Worm (Caenorhabditis elegans) whole organism, young adult: ENCODE measurements around the gene ZK742.4.
A peak's percentile ranks its signal among the peaks of the same experiment; 100 is the strongest.

Experiments
- F33H1.4 ChIP-seq: fragments of 200-800 bp; sonication (Bioruptor generic); IDR thresholded peaks from 2 replicates; pipeline ENCODE4 v1.3.6; 2022; ENCODE audit warnings: missing genetic modification reagents, missing genetic modification characterization, missing compliant biosample characterization
- F39B2.1 ChIP-seq: fragments of 200-800 bp; sonication (Bioruptor generic); IDR thresholded peaks from 2 replicates; pipeline ENCODE4 v1.3.6; 2022; ENCODE audit warnings: missing genetic modification reagents, missing genetic modification characterization, missing compliant biosample characterization
- F52B5.7 ChIP-seq: sonication (generic microtip); optimal IDR thresholded peaks from 2 replicates; lab custom pipeline; 2016; ENCODE audit warnings: mild to moderate bottlenecking, missing genetic modification characterization, missing compliant biosample characterization
- F57C9.4 ChIP-seq: sonication (generic microtip); optimal IDR thresholded peaks from 2 replicates; lab custom pipeline; 2017; ENCODE audit warnings: mild to moderate bottlenecking, missing genetic modification characterization, missing compliant biosample characterization
- T07F8.4 ChIP-seq: sonication (generic microtip); optimal IDR thresholded peaks from 2 replicates; lab custom pipeline; 2016; ENCODE audit warnings: mild to moderate bottlenecking, missing genetic modification characterization, moderate library complexity, missing compliant biosample characterization
- T26A5.8 ChIP-seq: sonication (generic microtip); optimal IDR thresholded peaks from 2 replicates; lab custom pipeline; 2016; ENCODE audit warnings: missing genetic modification characterization, missing compliant biosample characterization
- akir-1 ChIP-seq: fragments of 200-800 bp; sonication (Bioruptor generic); optimal IDR thresholded peaks from 2 replicates; lab custom pipeline; 2018; ENCODE audit warnings: mild to moderate bottlenecking, missing genetic modification characterization, moderate library complexity, missing compliant biosample characterization
- aptf-3 ChIP-seq: fragments of 200-800 bp; sonication (Bioruptor generic); IDR thresholded peaks from 2 replicates; pipeline ENCODE4 v1.3.6; 2022; ENCODE audit warnings: missing genetic modification characterization, missing compliant biosample characterization
- athp-1 ChIP-seq: sonication (generic microtip); optimal IDR thresholded peaks from 2 replicates; lab custom pipeline; 2017; ENCODE audit warnings: mild to moderate bottlenecking, missing genetic modification characterization, missing compliant biosample characterization
- attf-5 ChIP-seq: fragments of 200-800 bp; sonication (Bioruptor generic); optimal IDR thresholded peaks from 2 replicates; lab custom pipeline; 2018; ENCODE audit warnings: mild to moderate bottlenecking, missing genetic modification characterization, missing compliant biosample characterization
- ccch-3 ChIP-seq: fragments of 200-800 bp; sonication (Bioruptor generic); optimal IDR thresholded peaks from 2 replicates; lab custom pipeline; 2018; ENCODE audit warnings: mild to moderate bottlenecking, missing genetic modification characterization, missing compliant biosample characterization
- ceh-27 ChIP-seq: fragments of 200-800 bp; sonication (Bioruptor generic); optimal IDR thresholded peaks from 2 replicates; lab custom pipeline; 2018; ENCODE audit warnings: mild to moderate bottlenecking, missing genetic modification characterization, moderate library complexity, missing compliant biosample characterization
- ceh-58 ChIP-seq: fragments of 200-800 bp; sonication (Bioruptor generic); IDR thresholded peaks from 2 replicates; pipeline ENCODE4 v1.3.6; 2022; ENCODE audit warnings: missing genetic modification characterization, missing compliant biosample characterization
- ceh-79 ChIP-seq: sonication (generic microtip); optimal IDR thresholded peaks from 2 replicates; lab custom pipeline; 2017; ENCODE audit warnings: mild to moderate bottlenecking, missing genetic modification characterization, missing compliant biosample characterization
- chd-7 ChIP-seq: sonication (generic microtip); optimal IDR thresholded peaks from 2 replicates; lab custom pipeline; 2016; ENCODE audit warnings: mild to moderate bottlenecking, missing genetic modification characterization, moderate library complexity, missing compliant biosample characterization
- die-1 ChIP-seq: sonication (generic microtip); optimal IDR thresholded peaks from 2 replicates; lab custom pipeline; 2016; ENCODE audit warnings: missing genotype, mild to moderate bottlenecking, missing genetic modification characterization, missing compliant biosample characterization
- dox-1 ChIP-seq: fragments of 200-800 bp; sonication (Bioruptor generic); IDR thresholded peaks from 2 replicates; pipeline ENCODE4 v1.3.6; 2022; ENCODE audit warnings: missing genetic modification reagents, missing genetic modification characterization, missing compliant biosample characterization
- efl-1 ChIP-seq: fragments of 150-350 bp; optimal IDR thresholded peaks from 2 replicates; lab custom pipeline; 2014; ENCODE audit warnings: missing biosample characterization, missing genetic modification reagents, missing genetic modification characterization
- egl-44 ChIP-seq: fragments of 200-800 bp; sonication (Bioruptor generic); IDR thresholded peaks from 2 replicates; pipeline ENCODE4 v1.3.6; 2022; ENCODE audit warnings: missing genetic modification reagents, missing genetic modification characterization, missing compliant biosample characterization
- ekl-4 ChIP-seq: fragments of 200-800 bp; sonication (Bioruptor generic); IDR thresholded peaks from 2 replicates; pipeline ENCODE4 v1.3.6; 2022; ENCODE audit warnings: missing genetic modification reagents, missing genetic modification characterization, missing compliant biosample characterization
- him-1 ChIP-seq: sonication (generic microtip); optimal IDR thresholded peaks from 2 replicates; lab custom pipeline; 2016; ENCODE audit warnings: missing genotype, missing genetic modification reagents, missing genetic modification characterization, missing compliant biosample characterization
- hlh-12 ChIP-seq: sonication (generic microtip); optimal IDR thresholded peaks from 2 replicates; lab custom pipeline; 2016; ENCODE audit warnings: missing genetic modification characterization, missing compliant biosample characterization
- hmg-20 ChIP-seq: fragments of 200-800 bp; sonication (Bioruptor generic); IDR thresholded peaks from 2 replicates; pipeline ENCODE4 v1.3.6; 2022; ENCODE audit warnings: missing genetic modification reagents, missing genetic modification characterization, missing compliant biosample characterization
- let-526 ChIP-seq: fragments of 200-800 bp; sonication (Bioruptor generic); IDR thresholded peaks from 2 replicates; pipeline ENCODE4 v1.3.6; 2022; ENCODE audit warnings: missing genetic modification reagents, missing genetic modification characterization, missing compliant biosample characterization
- lir-1 ChIP-seq: fragments of 200-800 bp; sonication (Bioruptor generic); conservative IDR thresholded peaks from 2 replicates; pipeline ENCODE4 v1.3.6; 2022; ENCODE audit warnings: missing genetic modification reagents, missing genetic modification characterization, missing compliant biosample characterization
- lsy-27 ChIP-seq: sonication (generic microtip); optimal IDR thresholded peaks from 2 replicates; lab custom pipeline; 2017; ENCODE audit warnings: missing genetic modification characterization, mild to moderate bottlenecking, missing compliant biosample characterization, antibody characterized with exemption, missing genotype, borderline replicate concordance; ENCODE audit not compliant: insufficient read depth
- madf-3 ChIP-seq: fragments of 200-800 bp; sonication (Bioruptor generic); IDR thresholded peaks from 2 replicates; pipeline ENCODE4 v1.3.6; 2022; ENCODE audit warnings: missing genetic modification reagents, missing genetic modification characterization, missing compliant biosample characterization
- madf-6 ChIP-seq: fragments of 200-800 bp; sonication (Bioruptor generic); IDR thresholded peaks from 2 replicates; pipeline ENCODE4 v1.3.6; 2022; ENCODE audit warnings: missing genetic modification reagents, missing genetic modification characterization, missing compliant biosample characterization
- madf-8 ChIP-seq: fragments of 200-800 bp; sonication (Bioruptor generic); conservative IDR thresholded peaks from 2 replicates; pipeline ENCODE4 v1.3.6; 2022; ENCODE audit warnings: missing genetic modification reagents, missing genetic modification characterization, missing compliant biosample characterization
- mel-28 ChIP-seq: sonication (generic microtip); optimal IDR thresholded peaks from 2 replicates; lab custom pipeline; 2016; ENCODE audit warnings: borderline replicate concordance, mild to moderate bottlenecking, missing genetic modification characterization, missing compliant biosample characterization
- nfya-2 ChIP-seq: fragments of 200-800 bp; sonication (Bioruptor generic); IDR thresholded peaks from 2 replicates; pipeline ENCODE4 v1.3.6; 2022; ENCODE audit warnings: missing genetic modification reagents, missing genetic modification characterization, missing compliant biosample characterization
- nhr-27 ChIP-seq: fragments of 200-800 bp; sonication (Bioruptor generic); optimal IDR thresholded peaks from 2 replicates; lab custom pipeline; 2018; ENCODE audit warnings: mild to moderate bottlenecking, missing genetic modification characterization, moderate library complexity, missing compliant biosample characterization
- nhr-80 ChIP-seq: sonication (generic microtip); optimal IDR thresholded peaks from 2 replicates; lab custom pipeline; 2016; ENCODE audit warnings: missing genetic modification characterization, missing compliant biosample characterization
- nhr-90 ChIP-seq: sonication (generic microtip); optimal IDR thresholded peaks from 2 replicates; lab custom pipeline; 2016; ENCODE audit warnings: missing genotype, mild to moderate bottlenecking, missing genetic modification characterization, missing compliant biosample characterization
- rcor-1 ChIP-seq: fragments of 200-800 bp; sonication (Bioruptor generic); IDR thresholded peaks from 2 replicates; pipeline ENCODE4 v1.3.6; 2022; ENCODE audit warnings: missing genetic modification reagents, missing genetic modification characterization, missing compliant biosample characterization
- rec-8 ChIP-seq, 2 experiments: sonication (generic microtip); optimal IDR thresholded peaks; 2 replicates each; lab custom pipeline; 2016; ENCODE audit warnings: mild to moderate bottlenecking in 2 of 2, missing genetic modification characterization in 2 of 2, missing genetic modification reagents in 2 of 2, missing genotype in 2 of 2, missing biosample characterization in 1 of 2, missing compliant biosample characterization in 1 of 2, moderate library complexity in 1 of 2
- rpc-1 ChIP-seq, 2 experiments: fragments of 150-350 bp in 1 of 2; sonication (generic microtip) in 1 of 2; optimal IDR thresholded peaks; 2 replicates each; lab custom pipeline; 2014 to 2018; ENCODE audit warnings: missing biosample characterization in 1 of 2, missing genetic modification characterization in 1 of 2, missing genetic modification reagents in 1 of 2, missing genotype in 1 of 2
- sdz-38 ChIP-seq: sonication (generic microtip); optimal IDR thresholded peaks from 2 replicates; lab custom pipeline; 2016; ENCODE audit warnings: missing genotype, missing genetic modification characterization, missing compliant biosample characterization
- snpc-1.1 ChIP-seq: sonication (generic microtip); optimal IDR thresholded peaks from 2 replicates; lab custom pipeline; 2017; ENCODE audit warnings: missing genetic modification characterization, mild to moderate bottlenecking, missing compliant biosample characterization, antibody characterized with exemption, moderate library complexity, missing genotype, missing genetic modification reagents; ENCODE audit not compliant: insufficient read depth
- somi-1 ChIP-seq: fragments of 200-800 bp; sonication (Bioruptor generic); optimal IDR thresholded peaks from 2 replicates; lab custom pipeline; 2018; ENCODE audit warnings: mild to moderate bottlenecking, missing genetic modification characterization, missing compliant biosample characterization
- sptf-2 ChIP-seq: fragments of 200-800 bp; sonication (Bioruptor generic); optimal IDR thresholded peaks from 2 replicates; lab custom pipeline; 2018; ENCODE audit warnings: mild to moderate bottlenecking, missing genetic modification characterization, missing compliant biosample characterization
- tbp1 ChIP-seq: fragments of 200-800 bp; sonication (Bioruptor generic); optimal IDR thresholded peaks from 2 replicates; lab custom pipeline; 2018; ENCODE audit warnings: mild to moderate bottlenecking, missing genetic modification characterization, missing compliant biosample characterization
- zfh-2 ChIP-seq: fragments of 200-800 bp; sonication (Bioruptor generic); conservative IDR thresholded peaks from 2 replicates; pipeline ENCODE4 v1.3.6; 2022; ENCODE audit warnings: missing genetic modification reagents, missing genetic modification characterization, missing compliant biosample characterization
- zim-3 ChIP-seq: sonication (generic microtip); optimal IDR thresholded peaks from 2 replicates; lab custom pipeline; 2017; ENCODE audit warnings: mild to moderate bottlenecking, missing genetic modification characterization, moderate library complexity, missing compliant biosample characterization
- ztf-25 ChIP-seq: fragments of 200-800 bp; sonication (Bioruptor generic); IDR thresholded peaks from 2 replicates; pipeline ENCODE4 v1.3.6; 2022; ENCODE audit warnings: missing genetic modification reagents, missing genetic modification characterization, missing compliant biosample characterization
- ztf-28 ChIP-seq: fragments of 200-800 bp; sonication (Bioruptor generic); IDR thresholded peaks from 2 replicates; pipeline ENCODE4 v1.3.6; 2022; ENCODE audit warnings: missing genetic modification reagents, missing genetic modification characterization, missing compliant biosample characterization

The ZK742.4 gene

ce11 chrV:7854603-7855002 lies 43.0 kb upstream of the ZK742.4 start, which contains the start of the genes C37C3.9 and C37C3.18 (continued):
- no peak for TF ChIP-seq egl-44 (GFP tag; lab: Robert Waterston, UW)
- TF ChIP-seq nhr-90 (tag; lab: Kevin White, UChicago), result no peak
- TF ChIP-seq snpc-1.1 (tag; lab: Kevin White, UChicago), result no peak
- peak; percentile 93 for TF ChIP-seq zfh-2 (GFP tag; lab: Robert Waterston, UW)
- TF ChIP-seq sptf-2, result no peak
- peak; percentile 74; the same call in 1 of the 2 replicates for TF ChIP-seq ekl-4
- TF ChIP-seq, all 124 proteins: peak for 34

ce11 chrV:7853900-7854299 lies 42.3 kb upstream of the ZK742.4 start:
- no peak for TF ChIP-seq nhr-90 (tag; lab: Kevin White, UChicago)
- TF ChIP-seq die-1 (tag; lab: Kevin White, UChicago), result no peak
- TF ChIP-seq T26A5.8 (tag; lab: Kevin White, UChicago), result no peak
- TF ChIP-seq lsy-27 (tag; lab: Kevin White, UChicago), result no peak
- no peak for TF ChIP-seq nhr-27 (tag; lab: Kevin White, UChicago)
- TF ChIP-seq zfh-2 (GFP tag; lab: Robert Waterston, UW), result no peak
- TF ChIP-seq ceh-27 (GFP tag; lab: Kevin White, UChicago), result no peak
- TF ChIP-seq nfya-2 (GFP tag; lab: Robert Waterston, UW), result no peak
- peak; percentile 87 for TF ChIP-seq F33H1.4 (GFP tag; lab: Robert Waterston, UW)
- TF ChIP-seq akir-1 (GFP tag; lab: Kevin White, UChicago), result no peak
- TF ChIP-seq mel-28, result no peak
- no peak for TF ChIP-seq ztf-25 (GFP tag; lab: Robert Waterston, UW)
- no peak for TF ChIP-seq sdz-38 (tag; lab: Kevin White, UChicago)
- TF ChIP-seq him-1 (tag; lab: Kevin White, UChicago), result no peak
- no peak for TF ChIP-seq rec-8 (tag; optimal IDR thresholded peaks at IDR 0.05; lab: Kevin White, UChicago)
- no peak for TF ChIP-seq snpc-1.1 (tag; lab: Kevin White, UChicago)
- TF ChIP-seq let-526 (GFP tag; lab: Robert Waterston, UW), result no peak
- peak; percentile 76 for TF ChIP-seq madf-6 (GFP tag; lab: Robert Waterston, UW)
- no peak for TF ChIP-seq rpc-1 (optimal IDR thresholded peaks at IDR 0.05; lab: Kevin White, UChicago)
- TF ChIP-seq rpc-1 (tag; optimal IDR thresholded peaks at IDR 0.05; lab: Kevin White, UChicago), result no peak
- peak; percentile 42 for TF ChIP-seq madf-8 (GFP tag; lab: Robert Waterston, UW)
- TF ChIP-seq hlh-12 (tag; lab: Kevin White, UChicago), result no peak
- no peak for TF ChIP-seq aptf-3
- no peak for TF ChIP-seq zim-3 (tag; lab: Kevin White, UChicago)
- no peak for TF ChIP-seq ztf-28 (GFP tag; lab: Robert Waterston, UW)
- TF ChIP-seq efl-1, result peak; percentile 85
- TF ChIP-seq athp-1 (tag; lab: Kevin White, UChicago), result no peak
- TF ChIP-seq tbp1 (GFP tag; lab: Kevin White, UChicago), result no peak
- no peak for TF ChIP-seq chd-7
- TF ChIP-seq sptf-2, result no peak
- no peak for TF ChIP-seq ceh-58 (GFP tag; lab: Robert Waterston, UW)
- no peak for TF ChIP-seq F39B2.1
- TF ChIP-seq T07F8.4 (tag; lab: Kevin White, UChicago), result no peak
- no peak for TF ChIP-seq rcor-1 (GFP tag; lab: Robert Waterston, UW)
- no peak for TF ChIP-seq nhr-80 (tag; lab: Kevin White, UChicago)
- no peak for TF ChIP-seq lir-1 (GFP tag; lab: Robert Waterston, UW)
- TF ChIP-seq attf-5 (GFP tag; lab: Kevin White, UChicago), result no peak
- peak; percentile 47 for TF ChIP-seq dox-1 (GFP tag; lab: Robert Waterston, UW)
- no peak for TF ChIP-seq F52B5.7 (tag; lab: Kevin White, UChicago)
- no peak for TF ChIP-seq F57C9.4 (tag; lab: Kevin White, UChicago)
- TF ChIP-seq ccch-3, result no peak
- TF ChIP-seq hmg-20 (GFP tag; lab: Robert Waterston, UW), result no peak
- no peak for TF ChIP-seq somi-1 (GFP tag; lab: Kevin White, UChicago)
- TF ChIP-seq ceh-79 (tag; lab: Kevin White, UChicago), result no peak
- TF ChIP-seq madf-3 (GFP tag; lab: Robert Waterston, UW), result no peak
